Worm (Caenorhabditis elegans): Measurements from ENCODE around the gene fipr-29.

DNA sequence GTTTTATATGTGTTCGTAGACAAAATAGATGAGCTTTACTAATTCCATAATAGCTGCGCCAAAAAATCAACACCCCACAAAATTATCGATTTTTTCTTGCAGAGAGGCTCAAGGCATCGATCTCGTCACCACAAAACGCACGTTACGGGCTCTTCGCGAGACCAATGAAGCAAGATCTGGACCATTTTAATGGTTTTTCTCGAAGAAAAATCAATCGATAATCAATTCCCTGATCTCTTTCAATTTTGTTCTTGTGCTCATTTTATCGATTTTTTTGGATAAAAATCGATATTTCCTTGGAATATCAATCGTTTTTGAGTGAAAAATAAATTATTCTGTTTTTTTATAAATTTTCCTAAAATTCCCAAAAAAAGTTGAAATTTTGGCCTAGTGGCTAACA, 40.0 kb upstream of the fipr-29 start:
- no peak for TF ChIP-seq ztf-11 (tag; optimal IDR thresholded peaks at IDR 0.05)
- no peak for TF ChIP-seq elt-3 (tag; optimal IDR thresholded peaks at IDR 0.05)
- no peak for TF ChIP-seq nhr-20 (tag; optimal IDR thresholded peaks at IDR 0.05)
- TF ChIP-seq zag-1 (tag; optimal IDR thresholded peaks at IDR 0.05) = no peak
- TF ChIP-seq nhr-11 (tag; optimal IDR thresholded peaks at IDR 0.05) = no peak
- TF ChIP-seq unc-62 (GFP tag; optimal IDR thresholded peaks at IDR 0.05) = no peak
